Worm (Caenorhabditis elegans): Measurements from ENCODE around the gene F52E1.5.

F52E1.5 gene

DNA sequence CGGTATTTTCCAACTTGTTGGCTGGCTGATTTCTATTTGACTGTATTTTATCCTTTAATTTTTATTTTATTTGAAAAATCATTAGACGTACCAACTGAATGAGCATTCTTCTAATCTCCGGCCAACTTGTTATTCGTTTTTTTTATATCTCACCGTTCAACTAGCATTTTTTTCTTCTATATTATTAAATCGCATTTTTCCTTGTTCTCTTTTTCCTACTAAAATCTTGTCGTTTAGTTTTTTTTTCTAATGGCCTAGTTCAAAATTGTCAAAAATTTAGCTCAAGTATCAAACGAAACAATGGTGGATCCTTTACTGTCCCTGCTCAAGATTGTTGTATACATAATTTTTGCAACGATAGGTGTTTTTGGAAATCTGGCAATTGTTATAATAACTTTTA, 27.9 kb upstream of the F52E1.5 start, which contains the start of gene srsx-22:
srsx-22 (plus strand) TSS at position 301 of the 400 bp plus-strand sequence.
- TF ChIP-seq daf-12 (tag; optimal IDR thresholded peaks at IDR 0.05) (no peak), nhr-11 (tag; optimal IDR thresholded peaks at IDR 0.05) (no peak), elt-3 (tag; optimal IDR thresholded peaks at IDR 0.05) (no peak), nhr-76 (tag; optimal IDR thresholded peaks at IDR 0.05) (no peak), eor-1 (tag; optimal IDR thresholded peaks at IDR 0.05) (no peak), fos-1 (tag; optimal IDR thresholded peaks at IDR 0.05) (no peak), hmg-11 (tag; optimal IDR thresholded peaks at IDR 0.05) (no peak), ZK546.5 (tag; optimal IDR thresholded peaks at IDR 0.05) (no peak), egl-5 (tag; optimal IDR thresholded peaks at IDR 0.05) (no peak), lsy-12 (tag; optimal IDR thresholded peaks at IDR 0.05) (no peak), nhr-23 (tag; optimal IDR thresholded peaks at IDR 0.05) (no peak), egl-27 (tag; optimal IDR thresholded peaks at IDR 0.05) (no peak), lin-15B (tag; optimal IDR thresholded peaks at IDR 0.05) (no peak), aly-2 (tag; optimal IDR thresholded peaks at IDR 0.05) (no peak), nhr-77 (tag; optimal IDR thresholded peaks at IDR 0.05) (no peak), zag-1 (tag; optimal IDR thresholded peaks at IDR 0.05) (no peak)

DNA sequence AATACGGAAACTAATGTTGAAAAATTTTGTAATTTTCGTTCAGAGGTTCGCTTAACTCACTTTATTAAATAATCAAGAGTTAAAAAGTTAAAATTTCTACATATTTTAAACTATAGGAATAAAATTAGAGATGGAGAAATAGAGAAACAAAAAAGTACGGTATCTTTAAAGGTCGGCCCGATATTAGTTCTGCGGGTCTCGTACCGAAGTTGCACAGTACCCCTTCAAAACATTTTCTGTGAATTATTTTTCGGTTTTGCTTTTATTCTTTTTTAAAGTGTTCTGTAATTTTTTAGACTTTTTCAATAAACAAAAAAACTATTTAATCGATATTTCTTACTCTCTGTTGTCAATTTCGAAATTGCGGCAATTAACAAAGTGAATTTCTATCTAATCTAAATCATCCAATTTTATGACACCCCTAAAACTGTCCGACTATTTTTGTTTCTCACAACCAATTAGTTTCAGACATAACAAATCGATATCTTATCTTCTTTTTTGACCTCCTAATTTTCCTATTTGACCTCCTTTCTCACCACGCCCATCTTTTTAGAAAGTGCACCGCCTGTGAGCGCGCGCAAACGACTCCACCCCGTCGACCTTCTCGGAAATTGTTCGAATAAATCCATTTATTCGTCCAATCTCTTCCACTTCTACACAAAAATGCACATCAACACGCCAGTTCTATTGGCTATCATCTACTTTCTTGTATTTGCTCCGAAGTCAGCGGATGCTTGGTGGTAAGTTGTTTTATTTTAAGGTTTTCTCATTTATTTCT, 23.7 kb upstream of the F52E1.5 start, which contains the start of gene mom-2:
mom-2 (plus strand) TSS at position 554 of the 778 bp plus-strand sequence.
- TF ChIP-seq ztf-11 (tag; optimal IDR thresholded peaks at IDR 0.05) (no peak), daf-12 (tag; optimal IDR thresholded peaks at IDR 0.05) (no peak), skn-1 (tag; optimal IDR thresholded peaks at IDR 0.05) (no peak), lin-15B (tag; optimal IDR thresholded peaks at IDR 0.05) (no peak), nhr-43 (tag; optimal IDR thresholded peaks at IDR 0.05; ENCODE audit: poor library complexity, severe bottlenecking) (no peak), lin-39 (tag; optimal IDR thresholded peaks at IDR 0.05) (no peak), egl-27 (tag; optimal IDR thresholded peaks at IDR 0.05) (no peak), fos-1 (tag; optimal IDR thresholded peaks at IDR 0.05) (no peak), jun-1 (tag; optimal IDR thresholded peaks at IDR 0.05) (no peak)

DNA sequence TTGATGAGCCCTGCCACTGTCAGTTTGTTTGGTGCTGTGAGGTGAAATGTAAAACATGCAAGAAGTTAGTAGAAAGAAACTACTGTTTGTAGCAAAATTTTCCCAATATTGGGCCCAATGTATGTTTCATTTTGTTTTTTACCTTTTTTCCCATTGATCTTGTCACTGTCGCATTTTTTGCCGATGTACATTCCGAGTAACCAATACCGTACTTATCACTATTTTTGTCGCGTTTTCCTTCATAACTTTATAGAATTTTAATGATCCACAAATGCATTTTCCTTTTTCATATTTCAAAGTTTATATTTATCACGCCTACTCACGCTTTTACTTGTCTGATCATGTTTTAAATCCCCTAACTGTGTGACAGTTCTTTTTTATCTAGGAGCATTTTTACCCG, 21.6 kb upstream of the F52E1.5 start:
- TF ChIP-seq ceh-82 (tag; optimal IDR thresholded peaks at IDR 0.05) (no peak), zag-1 (tag; optimal IDR thresholded peaks at IDR 0.05) (no peak), pha-4 (tag; optimal IDR thresholded peaks at IDR 0.05) (no peak), R02D3.7 (tag; optimal IDR thresholded peaks at IDR 0.05) (no peak), nhr-25 (tag; optimal IDR thresholded peaks at IDR 0.05) (no peak), mdl-1 (tag; optimal IDR thresholded peaks at IDR 0.05) (no peak), eor-1 (tag; optimal IDR thresholded peaks at IDR 0.05) (no peak), nhr-11 (tag; optimal IDR thresholded peaks at IDR 0.05) (no peak), pqm-1 (tag; optimal IDR thresholded peaks at IDR 0.05) (no peak)

DNA sequence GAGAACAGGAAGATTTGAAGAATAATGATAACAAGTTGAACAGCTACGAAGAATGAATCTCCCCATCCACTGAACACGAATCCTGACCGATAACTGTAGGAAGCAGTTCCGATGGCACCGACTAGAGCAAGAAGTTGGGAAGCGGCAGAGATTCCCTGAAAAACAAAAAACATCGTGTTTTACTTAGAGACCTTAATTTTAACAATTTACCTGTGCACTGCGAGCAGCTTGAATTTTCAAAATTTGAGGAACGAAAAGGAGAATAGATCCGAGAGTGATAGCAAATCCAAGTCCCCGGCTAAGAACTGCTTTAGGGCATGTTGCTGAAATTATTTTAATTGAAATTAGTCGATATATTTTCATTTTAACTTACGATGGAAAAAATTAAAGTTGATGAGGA, 20.6 kb upstream of the F52E1.5 start:
- no peak for TF ChIP-seq tbx-2 (tag; optimal IDR thresholded peaks at IDR 0.05)
- TF ChIP-seq skn-1 (tag; optimal IDR thresholded peaks at IDR 0.05): no peak
- no peak for TF ChIP-seq aly-2 (tag; optimal IDR thresholded peaks at IDR 0.05)
- no peak for TF ChIP-seq nfya-1 (tag; optimal IDR thresholded peaks at IDR 0.05; ENCODE audit: insufficient read depth)
- TF ChIP-seq ceh-16 (tag; optimal IDR thresholded peaks at IDR 0.05): no peak
- TF ChIP-seq lin-15B (tag; optimal IDR thresholded peaks at IDR 0.05): no peak
- no peak for TF ChIP-seq daf-12 (tag; optimal IDR thresholded peaks at IDR 0.05)
- TF ChIP-seq pha-4 (tag; optimal IDR thresholded peaks at IDR 0.05): no peak
- TF ChIP-seq ama-1 (optimal IDR thresholded peaks at IDR 0.05): no peak
- no peak for TF ChIP-seq hmg-11 (tag; optimal IDR thresholded peaks at IDR 0.05)
- no peak for TF ChIP-seq nhr-67 (tag; optimal IDR thresholded peaks at IDR 0.05)
- no peak for TF ChIP-seq nhr-25 (tag; optimal IDR thresholded peaks at IDR 0.05)
- no peak for TF ChIP-seq nhr-12 (tag; optimal IDR thresholded peaks at IDR 0.05)
- no peak for TF ChIP-seq ceh-9 (tag; optimal IDR thresholded peaks at IDR 0.05)
- TF ChIP-seq ceh-82 (tag; optimal IDR thresholded peaks at IDR 0.05): no peak
- TF ChIP-seq fkh-2 (tag; optimal IDR thresholded peaks at IDR 0.05): no peak
- TF ChIP-seq nhr-11 (tag; optimal IDR thresholded peaks at IDR 0.05): no peak
- TF ChIP-seq unc-62 (GFP tag; optimal IDR thresholded peaks at IDR 0.05): no peak
- no peak for TF ChIP-seq zag-1 (tag; optimal IDR thresholded peaks at IDR 0.05)

Measured in whole organism, L3 larva.